Fruit fly (Drosophila melanogaster) whole organism: ENCODE results near the gene CG17272.

Experiments
- Dll ChIP-seq: fragments of >200 bp; optimal IDR thresholded peaks from 2 replicates; lab custom pipeline; 2017
- EcR ChIP-seq, 2 experiments: fragments of >200 bp; optimal IDR thresholded peaks; 2 replicates each; lab custom pipeline; 2017; ENCODE audit warnings: missing biosample characterization in 2 of 2, missing genetic modification characterization in 2 of 2, missing genetic modification reagents in 2 of 2

dm6 chr3R:20830963-20831362, 6.9 kb upstream of the CG17272 start, which contains the start of gene CG31223:
- TF ChIP-seq Dll (no peak), EcR (GFP tag; optimal IDR thresholded peaks at IDR 0.05; lab: Kevin White, UChicago) (no peak)
